Worm (Caenorhabditis elegans): Measurements from ENCODE around the gene cdc-25.4.

Gene cdc-25.4

DNA sequence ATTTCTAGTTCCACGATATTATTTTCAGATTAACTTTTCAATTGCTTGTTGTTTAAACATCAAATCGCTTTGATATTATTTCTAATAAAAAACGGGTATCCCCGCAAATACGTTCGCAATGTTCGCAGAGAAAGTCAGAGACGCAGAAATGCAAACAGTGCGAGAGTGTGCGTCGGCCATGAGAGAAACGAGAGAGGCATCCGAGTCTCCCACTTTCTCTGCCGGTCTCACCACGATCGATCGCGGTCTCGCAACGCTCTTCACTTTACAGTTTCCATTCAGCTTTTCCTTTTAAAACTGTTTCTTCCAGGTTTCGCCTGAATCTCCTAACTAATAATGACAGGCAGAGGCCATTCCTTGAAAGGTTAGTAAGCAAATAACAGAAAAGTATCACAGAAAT is 14.9 kb downstream of the cdc-25.4 start, which contains the start of gene F33H1.4 (continued):
- TF ChIP-seq hif-1 (tag; optimal IDR thresholded peaks at IDR 0.05) (no peak), set-16 (GFP tag; IDR thresholded peaks at IDR 0.05) (no peak), skn-1 (tag; optimal IDR thresholded peaks at IDR 0.05) (no peak), dpl-1 (GFP tag; optimal IDR thresholded peaks at IDR 0.05) (peak; percentile 47), unc-130 (GFP tag; optimal IDR thresholded peaks at IDR 0.05) (peak; percentile 20), nhr-25 (tag; optimal IDR thresholded peaks at IDR 0.05; ENCODE audit: borderline replicate concordance, insufficient read depth) (no peak), daf-19 (GFP tag; conservative IDR thresholded peaks at IDR 0.05) (no peak), pqm-1 (tag; optimal IDR thresholded peaks at IDR 0.05) (no peak), daf-8 (GFP tag; IDR thresholded peaks at IDR 0.05) (no peak), unc-39 (tag; optimal IDR thresholded peaks at IDR 0.05) (no peak), F10B5.3 (tag; optimal IDR thresholded peaks at IDR 0.05) (no peak), R02D3.7 (tag; optimal IDR thresholded peaks at IDR 0.05) (no peak)

DNA sequence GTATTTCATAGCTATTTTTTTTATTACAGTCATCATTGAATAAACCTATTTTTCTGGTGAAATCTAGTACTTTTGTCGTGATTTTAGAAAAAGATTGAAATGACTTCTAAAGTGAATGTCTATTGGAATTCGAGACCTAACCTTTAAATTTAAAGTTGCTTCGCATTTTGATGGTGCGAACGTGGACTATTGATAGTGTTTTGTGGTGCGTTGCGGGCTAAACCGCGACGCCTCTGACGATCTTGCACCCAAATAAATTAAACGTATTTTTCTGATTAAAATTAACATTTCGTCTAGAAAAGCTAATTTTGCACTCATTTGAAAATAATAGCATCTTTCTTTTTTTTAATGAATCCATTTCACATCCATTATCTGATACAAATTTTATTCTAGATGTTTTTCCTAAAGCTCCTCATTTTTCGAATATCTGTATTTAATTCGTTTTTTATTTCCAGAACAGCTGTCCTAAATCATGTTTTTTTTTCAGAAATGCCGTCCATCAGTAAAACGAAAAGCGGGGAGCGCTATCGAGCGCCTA is 16.8 kb downstream of the cdc-25.4 start, which contains the start of gene wbp-11:
Gene wbp-11, plus strand, starts transcription at position 488 of the 538 bp plus-strand sequence.
- TF ChIP-seq nhr-11 (tag; optimal IDR thresholded peaks at IDR 0.05) (peak; percentile 26), dve-1 (tag; optimal IDR thresholded peaks at IDR 0.05; ENCODE audit: insufficient read depth) (peak; percentile 5), lin-38 (GFP tag; IDR thresholded peaks at IDR 0.05) (peak; percentile 65), snpc-4 (tag; optimal IDR thresholded peaks at IDR 0.05) (no peak), mes-2 (tag; optimal IDR thresholded peaks at IDR 0.05; ENCODE audit: poor library complexity, severe bottlenecking) (peak; percentile 52), lsy-2 (tag; optimal IDR thresholded peaks at IDR 0.05) (peak in 1 of 2 experiments; percentile 24)

DNA sequence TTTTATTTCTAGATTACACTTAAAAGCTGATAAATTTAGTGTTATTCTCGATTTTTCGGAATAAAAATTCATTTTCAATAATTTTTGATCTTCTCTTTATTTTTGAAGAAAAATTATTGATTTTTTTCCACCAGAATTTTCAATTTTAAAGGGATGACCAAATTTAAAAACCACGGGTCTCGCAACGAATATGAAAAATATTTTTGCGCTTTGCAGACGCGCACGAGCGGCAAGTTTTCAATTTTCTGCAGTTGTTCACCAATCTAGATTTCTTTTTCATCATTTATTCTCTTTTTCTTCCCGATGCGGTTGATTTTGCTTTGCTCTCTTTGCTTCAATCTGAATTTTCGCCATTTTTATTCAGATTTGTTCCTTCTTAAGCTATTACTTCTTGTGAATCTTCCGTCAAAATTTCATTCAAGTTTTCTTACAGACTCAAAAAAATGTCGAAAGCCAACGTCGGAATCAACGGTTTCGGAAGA is 18.4 kb downstream of the cdc-25.4 start, which contains the start of gene gpd-4:
Gene gpd-4, plus strand, starts transcription at position 432 of the 482 bp plus-strand sequence.
- no peak for TF ChIP-seq rbr-2 (tag; optimal IDR thresholded peaks at IDR 0.05)
- no peak for TF ChIP-seq set-16 (GFP tag; IDR thresholded peaks at IDR 0.05)
- TF ChIP-seq tra-1 (GFP tag; IDR thresholded peaks at IDR 0.05), result no peak
- peak; percentile 15 for TF ChIP-seq unc-130 (GFP tag; optimal IDR thresholded peaks at IDR 0.05)
- no peak for TF ChIP-seq zfp-2 (tag; optimal IDR thresholded peaks at IDR 0.05)

DNA sequence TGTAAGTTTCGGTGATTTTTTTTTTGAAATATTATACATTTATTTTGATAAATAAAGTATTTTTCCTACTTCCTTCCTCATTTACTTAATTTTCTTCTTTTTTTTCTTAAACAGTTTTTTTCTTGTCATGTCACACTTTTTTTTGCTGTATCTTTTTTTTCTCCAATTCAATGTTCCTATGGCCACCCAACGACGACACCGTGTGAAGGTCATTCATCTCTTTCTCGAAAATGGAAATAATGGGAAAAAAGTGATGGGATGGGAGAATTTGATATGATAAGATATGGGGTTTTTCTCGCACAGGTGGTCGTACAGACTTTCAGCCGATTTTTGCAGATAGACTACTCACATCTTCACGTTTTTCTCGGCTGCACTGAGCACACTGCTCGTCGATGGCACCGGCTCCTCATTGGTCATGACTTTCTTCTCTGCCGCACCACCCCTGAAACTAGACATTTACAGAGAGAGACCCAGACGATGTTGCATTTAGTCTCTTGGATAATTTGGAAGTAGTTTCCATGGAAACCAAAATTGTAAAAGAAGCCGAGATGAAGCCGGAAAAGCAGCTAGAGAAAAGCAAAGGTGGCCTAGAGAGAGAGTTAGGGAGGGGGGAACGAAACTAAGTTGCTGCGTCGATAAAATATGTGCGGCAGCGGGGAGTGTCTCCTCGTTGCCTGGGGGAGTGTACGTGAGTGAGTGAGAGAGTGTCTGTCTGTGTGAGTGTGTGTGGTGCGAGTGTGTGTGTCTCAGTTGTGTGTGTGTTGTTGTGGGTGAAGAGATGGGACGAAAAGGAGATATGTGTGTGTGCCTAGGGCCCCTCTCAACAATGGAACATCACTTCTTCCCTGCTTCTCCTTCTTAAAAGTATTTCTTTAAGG is 20.1 kb downstream of the cdc-25.4 start, which contains the start of gene daf-19:
Gene daf-19, minus strand, starts transcription at position 442 of the 878 bp plus-strand sequence.
- TF ChIP-seq dmd-9 (GFP tag; IDR thresholded peaks at IDR 0.05) (no peak), D1046.2 (GFP tag; IDR thresholded peaks at IDR 0.05) (no peak), ces-1 (GFP tag; optimal IDR thresholded peaks at IDR 0.05) (no peak), nhr-48 (tag; optimal IDR thresholded peaks at IDR 0.05) (no peak), rbr-2 (tag; optimal IDR thresholded peaks at IDR 0.05) (peak; percentile 81), lsy-2 (tag; optimal IDR thresholded peaks at IDR 0.05) (peak; percentile 16 to 74), ceh-44 (GFP tag; IDR thresholded peaks at IDR 0.05) (no peak), nhr-77 (tag; optimal IDR thresholded peaks at IDR 0.05) (peak; percentile 48), lin-15B (tag; optimal IDR thresholded peaks at IDR 0.05) (no peak), nhr-102 (tag; optimal IDR thresholded peaks at IDR 0.05) (no peak), daf-12 (tag; optimal IDR thresholded peaks at IDR 0.05) (no peak), mxl-3 (GFP tag; optimal IDR thresholded peaks at IDR 0.05) (peak; percentile 40), dve-1 (tag; optimal IDR thresholded peaks at IDR 0.05; ENCODE audit: insufficient read depth) (peak; percentile 32), lin-39 (tag; optimal IDR thresholded peaks at IDR 0.05) (no peak), madf-5 (GFP tag; IDR thresholded peaks at IDR 0.05) (no peak), Y5F2A.4 (GFP tag; optimal IDR thresholded peaks at IDR 0.05) (no peak), ctbp-1 (GFP tag; IDR thresholded peaks at IDR 0.05) (no peak), mdt-29 (GFP tag; IDR thresholded peaks at IDR 0.05) (no peak), lin-13 (GFP tag; optimal IDR thresholded peaks at IDR 0.05) (peak; percentile 14), nhr-111 (GFP tag; optimal IDR thresholded peaks at IDR 0.05) (no peak), zip-2 (tag; optimal IDR thresholded peaks at IDR 0.05) (no peak), hlh-11 (tag; optimal IDR thresholded peaks at IDR 0.05) (peak; percentile 50), lin-29 (GFP tag; IDR thresholded peaks at IDR 0.05) (no peak), F44E2.7 (GFP tag; IDR thresholded peaks at IDR 0.05) (no peak), nhr-42 (GFP tag; IDR thresholded peaks at IDR 0.05) (no peak)

Data from whole organism, L4 larva.